Fruit fly (Drosophila melanogaster) whole organism, pupa: ENCODE data around the gene Ubc84D.

Experiments
- CG15710 ChIP-seq: fragments of 200-800 bp; sonication (Bioruptor generic); optimal IDR thresholded peaks from 2 replicates; lab custom pipeline; 2018; ENCODE audit warnings: missing biosample characterization, mild to moderate bottlenecking, missing genetic modification characterization, moderate library complexity
- CG34367 ChIP-seq: fragments of 200-800 bp; sonication (Bioruptor generic); optimal IDR thresholded peaks from 2 replicates; lab custom pipeline; 2018; ENCODE audit warnings: missing biosample characterization, mild to moderate bottlenecking, missing genetic modification characterization
- CG8159 ChIP-seq: fragments of 200-800 bp; sonication (Bioruptor generic); optimal IDR thresholded peaks from 3 replicates; lab custom pipeline; 2018; ENCODE audit warnings: missing biosample characterization, mild to moderate bottlenecking, missing genetic modification characterization, moderate library complexity
- CG8301 ChIP-seq: fragments of 200-800 bp; sonication (Bioruptor generic); optimal IDR thresholded peaks from 2 replicates; lab custom pipeline; 2018; ENCODE audit warnings: missing biosample characterization, mild to moderate bottlenecking, missing genetic modification characterization
- CG9948 ChIP-seq: fragments of 200-800 bp; sonication (Bioruptor generic); optimal IDR thresholded peaks from 2 replicates; lab custom pipeline; 2018; ENCODE audit warnings: missing biosample characterization, mild to moderate bottlenecking, missing genetic modification characterization, moderate library complexity
- D1 ChIP-seq: fragments of 200-800 bp; sonication (Bioruptor generic); optimal IDR thresholded peaks from 2 replicates; lab custom pipeline; 2018; ENCODE audit warnings: missing biosample characterization, mild to moderate bottlenecking, missing genetic modification characterization, moderate library complexity
- EcR ChIP-seq: fragments of 200-800 bp; sonication (Bioruptor generic); optimal IDR thresholded peaks from 3 replicates; lab custom pipeline; 2019; ENCODE audit warnings: missing biosample characterization, missing genetic modification characterization, mild to moderate bottlenecking, moderate library complexity, missing genetic modification reagents
- Pif1A ChIP-seq: fragments of 200-800 bp; sonication (Bioruptor generic); optimal IDR thresholded peaks from 3 replicates; lab custom pipeline; 2016; ENCODE audit warnings: missing biosample characterization, missing genetic modification characterization
- Pif1B ChIP-seq: fragments of 200-800 bp; sonication (Bioruptor generic); optimal IDR thresholded peaks from 3 replicates; lab custom pipeline; 2016; ENCODE audit warnings: missing biosample characterization, missing genetic modification characterization
- Snoo ChIP-seq: fragments of 200-800 bp; sonication (Bioruptor generic); optimal IDR thresholded peaks from 3 replicates; lab custom pipeline; 2017; ENCODE audit warnings: missing biosample characterization, mild to moderate bottlenecking, missing genetic modification characterization, inconsistent platforms
- fd96Ca ChIP-seq: fragments of 200-800 bp; sonication (Bioruptor generic); IDR thresholded peaks from 3 replicates; pipeline ENCODE4 v1.3.6; 2022; ENCODE audit warnings: missing biosample characterization, missing genetic modification characterization
- gl ChIP-seq: fragments of 200-800 bp; sonication (Bioruptor generic); optimal IDR thresholded peaks from 2 replicates; lab custom pipeline; 2018; ENCODE audit warnings: missing biosample characterization, mild to moderate bottlenecking, missing genetic modification characterization

- no peak for TF ChIP-seq Snoo (tag; lab: Kevin White, UChicago)
- no peak for TF ChIP-seq CG8301 (tag; lab: Kevin White, UChicago)
- no peak for TF ChIP-seq gl
- TF ChIP-seq EcR (GFP tag; lab: Kevin White, UChicago): no peak
- TF ChIP-seq Pif1B: no peak
- TF ChIP-seq fd96Ca: no peak
- TF ChIP-seq CG15710 (tag; lab: Kevin White, UChicago): no peak
- TF ChIP-seq CG8159 (tag; lab: Kevin White, UChicago): no peak
- peak; percentile 41 for TF ChIP-seq D1 (tag; lab: Kevin White, UChicago)
- TF ChIP-seq Pif1A (GFP tag; lab: Kevin White, UChicago): no peak
- no peak for TF ChIP-seq CG34367 (tag; lab: Kevin White, UChicago)
- no peak for TF ChIP-seq CG9948 (tag; lab: Kevin White, UChicago)
Measured at dm6 chr3R:7508198-7508837, 10.9 kb downstream of the Ubc84D start.
